Fruit fly (Drosophila melanogaster) whole organism, embryonic: ENCODE measurements around the gene CG4733.

Experiments
- BEAF-32 ChIP-seq: fragments of 200-800 bp; sonication (Bioruptor generic); optimal IDR thresholded peaks from 3 replicates; lab custom pipeline; 2017; ENCODE audit warnings: missing biosample characterization, missing genetic modification characterization, mild to moderate bottlenecking, moderate library complexity, missing genetic modification reagents
- CG11504 ChIP-seq: fragments of 200-800 bp; sonication (Bioruptor generic); optimal IDR thresholded peaks from 3 replicates; lab custom pipeline; 2019; ENCODE audit warnings: missing biosample characterization, mild to moderate bottlenecking, missing genetic modification characterization, moderate library complexity
- CG11695 ChIP-seq: fragments of 200-800 bp; sonication (Bioruptor generic); IDR thresholded peaks from 3 replicates; pipeline ENCODE4 v1.3.6; 2022; ENCODE audit warnings: missing biosample characterization, missing genetic modification characterization
- CG12391 ChIP-seq: fragments of 200-800 bp; sonication (Bioruptor generic); optimal IDR thresholded peaks from 3 replicates; lab custom pipeline; 2018; ENCODE audit warnings: missing biosample characterization, mild to moderate bottlenecking, missing genetic modification characterization, moderate library complexity
- CG12659 ChIP-seq: fragments of 200-800 bp; sonication (Bioruptor generic); optimal IDR thresholded peaks from 3 replicates; lab custom pipeline; 2017; ENCODE audit warnings: mild to moderate bottlenecking, missing biosample characterization, missing genetic modification reagents, missing genetic modification characterization
- CG12769 ChIP-seq: fragments of 200-800 bp; sonication (Bioruptor generic); optimal IDR thresholded peaks from 2 replicates; lab custom pipeline; 2019; ENCODE audit warnings: missing biosample characterization, mild to moderate bottlenecking, missing genetic modification characterization, moderate library complexity
- CG13424 ChIP-seq: fragments of 200-800 bp; sonication (Bioruptor generic); optimal IDR thresholded peaks from 2 replicates; lab custom pipeline; 2019; ENCODE audit warnings: missing biosample characterization, mild to moderate bottlenecking, missing genetic modification characterization, moderate library complexity
- CG14965 ChIP-seq: fragments of 200-800 bp; sonication (Bioruptor generic); optimal IDR thresholded peaks from 2 replicates; lab custom pipeline; 2016; ENCODE audit warnings: missing biosample characterization, missing genetic modification characterization, borderline replicate concordance
- CG2678 ChIP-seq: fragments of 200-800 bp; sonication (Bioruptor generic); optimal IDR thresholded peaks from 3 replicates; lab custom pipeline; 2019; ENCODE audit warnings: missing biosample characterization, mild to moderate bottlenecking, missing genetic modification characterization, moderate library complexity
- CG34224 ChIP-seq: fragments of 200-800 bp; sonication (Bioruptor generic); IDR thresholded peaks from 3 replicates; pipeline ENCODE4 v1.3.6; 2022; ENCODE audit warnings: missing biosample characterization, missing genetic modification characterization; ENCODE audit not compliant: partially characterized antibody
- CG7271 ChIP-seq: fragments of 200-800 bp; sonication (Bioruptor generic); optimal IDR thresholded peaks from 2 replicates; lab custom pipeline; 2018; ENCODE audit warnings: missing biosample characterization, mild to moderate bottlenecking, missing genetic modification characterization, moderate library complexity
- Chrac-16 ChIP-seq: fragments of 200-800 bp; sonication (Bioruptor generic); optimal IDR thresholded peaks from 3 replicates; lab custom pipeline; 2016; ENCODE audit warnings: missing biosample characterization, missing genetic modification characterization
- CoRest ChIP-seq: fragments of 200-800 bp; sonication (Bioruptor generic); optimal IDR thresholded peaks from 3 replicates; lab custom pipeline; 2018; ENCODE audit warnings: missing biosample characterization, mild to moderate bottlenecking, missing genetic modification characterization, moderate library complexity
- CrebB ChIP-seq: fragments of 200-800 bp; sonication (Bioruptor generic); optimal IDR thresholded peaks from 3 replicates; lab custom pipeline; 2018; ENCODE audit warnings: missing biosample characterization, mild to moderate bottlenecking, missing genetic modification characterization
- D ChIP-seq, 2 experiments: fragments of 200-800 bp in 1 of 2; fragments of >200 bp in 1 of 2; sonication (Bioruptor generic) in 1 of 2; optimal IDR thresholded peaks; 2 replicates in 1 of 2; 3 replicates in 1 of 2; lab custom pipeline; 2017; ENCODE audit warnings: mild to moderate bottlenecking in 1 of 2, missing biosample characterization in 1 of 2, missing genetic modification characterization in 1 of 2, missing genetic modification reagents in 1 of 2
- Deaf1 ChIP-seq: fragments of 200-800 bp; optimal IDR thresholded peaks from 3 replicates; lab custom pipeline; 2019; ENCODE audit warnings: missing biosample characterization, mild to moderate bottlenecking, missing genetic modification characterization, moderate library complexity
- Dek ChIP-seq: fragments of 200-800 bp; sonication (Bioruptor generic); optimal IDR thresholded peaks from 3 replicates; lab custom pipeline; 2019; ENCODE audit warnings: missing biosample characterization, mild to moderate bottlenecking, missing genetic modification characterization, moderate library complexity
- Dll ChIP-seq: fragments of 200-800 bp; sonication (Bioruptor generic); IDR thresholded peaks from 4 replicates; pipeline ENCODE4 v1.3.6; 2022; ENCODE audit warnings: missing biosample characterization, missing genetic modification characterization; ENCODE audit not compliant: partially characterized antibody
- Drgx ChIP-seq: fragments of 200-800 bp; sonication (Bioruptor generic); IDR thresholded peaks from 2 replicates; pipeline ENCODE4 v1.3.6; 2022; ENCODE audit warnings: missing biosample characterization, missing genetic modification characterization
- Ets65A ChIP-seq: fragments of 200-800 bp; sonication (Bioruptor generic); peaks from one replicate; lab custom pipeline; 2016; ENCODE audit warnings: missing biosample characterization, missing genetic modification characterization
- Gug ChIP-seq: fragments of 200-800 bp; sonication (Bioruptor generic); IDR thresholded peaks from 4 replicates; pipeline ENCODE4 v1.3.6; 2022; ENCODE audit warnings: missing biosample characterization, missing genetic modification characterization
- HmgD ChIP-seq: fragments of 200-800 bp; sonication (Bioruptor generic); optimal IDR thresholded peaks from 3 replicates; lab custom pipeline; 2016; ENCODE audit warnings: missing biosample characterization, missing genetic modification characterization
- Hr51 ChIP-seq, 2 experiments: fragments of 200-800 bp; sonication (Bioruptor generic); optimal IDR thresholded peaks; 2 replicates in 1 of 2; 3 replicates in 1 of 2; lab custom pipeline; 2016 to 2018; ENCODE audit warnings: missing biosample characterization in 2 of 2, missing genetic modification characterization in 2 of 2, mild to moderate bottlenecking in 1 of 2, moderate library complexity in 1 of 2
- Jarid2 ChIP-seq: fragments of 200-800 bp; sonication (Bioruptor generic); optimal IDR thresholded peaks from 3 replicates; lab custom pipeline; 2017; ENCODE audit warnings: mild to moderate bottlenecking, missing biosample characterization, missing genetic modification reagents, missing genetic modification characterization
- Nf-YB ChIP-seq: fragments of 200-800 bp; sonication (Bioruptor generic); optimal IDR thresholded peaks from 3 replicates; lab custom pipeline; 2019; ENCODE audit warnings: missing biosample characterization, mild to moderate bottlenecking, missing genetic modification characterization, moderate library complexity
- Nf-YC ChIP-seq: fragments of 200-800 bp; optimal IDR thresholded peaks from 3 replicates; lab custom pipeline; 2019; ENCODE audit warnings: missing biosample characterization, mild to moderate bottlenecking, missing genetic modification characterization, moderate library complexity
- PHDP ChIP-seq: fragments of 200-800 bp; sonication (Bioruptor generic); optimal IDR thresholded peaks from 3 replicates; lab custom pipeline; 2018; ENCODE audit warnings: missing biosample characterization, mild to moderate bottlenecking, missing genetic modification characterization, moderate library complexity
- Scr ChIP-seq: fragments of 200-800 bp; sonication (Bioruptor generic); IDR thresholded peaks from 2 replicates; pipeline ENCODE4 v1.3.6; 2022; ENCODE audit warnings: missing biosample characterization, missing genetic modification characterization; ENCODE audit not compliant: partially characterized antibody
- Sox100B ChIP-seq: fragments of 200-800 bp; sonication (Bioruptor generic); optimal IDR thresholded peaks from 3 replicates; lab custom pipeline; 2018; ENCODE audit warnings: missing biosample characterization, mild to moderate bottlenecking, missing genetic modification characterization
- Xbp1 ChIP-seq: fragments of 200-800 bp; sonication (Bioruptor generic); optimal IDR thresholded peaks from 3 replicates; lab custom pipeline; 2016; ENCODE audit warnings: missing biosample characterization, mild to moderate bottlenecking, missing genetic modification characterization
- cas ChIP-seq: fragments of 200-800 bp; sonication (Bioruptor generic); IDR thresholded peaks from 2 replicates; pipeline ENCODE4 v1.3.6; 2022; ENCODE audit warnings: missing biosample characterization, missing genetic modification characterization
- da ChIP-seq: fragments of 200-800 bp; sonication (Bioruptor generic); optimal IDR thresholded peaks from 2 replicates; lab custom pipeline; 2016; ENCODE audit warnings: missing biosample characterization, missing genetic modification characterization
- dmrt11E ChIP-seq: fragments of 200-800 bp; sonication (Bioruptor generic); optimal IDR thresholded peaks from 3 replicates; lab custom pipeline; 2018; ENCODE audit warnings: missing biosample characterization, mild to moderate bottlenecking, missing genetic modification characterization, moderate library complexity
- dmrt99B ChIP-seq: fragments of 200-800 bp; sonication (Bioruptor generic); optimal IDR thresholded peaks from 2 replicates; lab custom pipeline; 2018; ENCODE audit warnings: missing biosample characterization, mild to moderate bottlenecking, missing genetic modification characterization, moderate library complexity
- dysf ChIP-seq: fragments of 200-800 bp; sonication (Bioruptor generic); IDR thresholded peaks from 3 replicates; pipeline ENCODE4 v1.3.6; 2022; ENCODE audit warnings: missing biosample characterization, missing genetic modification characterization
- grau ChIP-seq: fragments of 200-800 bp; optimal IDR thresholded peaks from 3 replicates; lab custom pipeline; 2019; ENCODE audit warnings: missing biosample characterization, mild to moderate bottlenecking, missing genetic modification characterization, moderate library complexity
- lola ChIP-seq, 3 experiments: fragments of >200 bp in 2 of 3; fragments of 200-800 bp in 1 of 3; sonication (Bioruptor generic) in 1 of 3; optimal IDR thresholded peaks; 2 replicates each; lab custom pipeline; 2017 to 2019; ENCODE audit warnings: missing biosample characterization in 3 of 3, missing genetic modification characterization in 3 of 3, mild to moderate bottlenecking in 1 of 3, moderate library complexity in 1 of 3
- nmo ChIP-seq: fragments of 200-800 bp; sonication (Bioruptor generic); optimal IDR thresholded peaks from 2 replicates; lab custom pipeline; 2018; ENCODE audit warnings: missing biosample characterization, mild to moderate bottlenecking, missing genetic modification characterization, moderate library complexity
- otp ChIP-seq: fragments of 200-800 bp; sonication (Bioruptor generic); IDR thresholded peaks from 3 replicates; pipeline ENCODE4, ENCODE4 v1.3.6; 2022; ENCODE audit warnings: missing biosample characterization, missing genetic modification characterization
- pzg ChIP-seq: fragments of 200-800 bp; sonication (Bioruptor generic); optimal IDR thresholded peaks from 3 replicates; lab custom pipeline; 2018; ENCODE audit warnings: missing biosample characterization, mild to moderate bottlenecking, missing genetic modification characterization, moderate library complexity
- ranshi ChIP-seq: fragments of 200-800 bp; sonication (Bioruptor generic); IDR thresholded peaks from 2 replicates; pipeline ENCODE4 v1.3.6; 2022; ENCODE audit warnings: missing biosample characterization, missing genetic modification characterization
- row ChIP-seq: fragments of 200-800 bp; sonication (Bioruptor generic); IDR thresholded peaks from 3 replicates; pipeline ENCODE4 v1.3.6; 2022; ENCODE audit warnings: missing biosample characterization, missing genetic modification characterization
- shn ChIP-seq: fragments of 200-800 bp; sonication (Bioruptor generic); optimal IDR thresholded peaks from 3 replicates; lab custom pipeline; 2016; ENCODE audit warnings: missing biosample characterization, missing genetic modification characterization
- sna ChIP-seq: fragments of 200-800 bp; sonication (Bioruptor generic); IDR thresholded peaks from 2 replicates; pipeline ENCODE4 v1.3.6; 2022; ENCODE audit warnings: missing biosample characterization, missing genetic modification characterization; ENCODE audit not compliant: partially characterized antibody
- sr ChIP-seq: fragments of 200-800 bp; sonication (Bioruptor generic); IDR thresholded peaks from 3 replicates; pipeline ENCODE4 v1.3.6; 2022; ENCODE audit warnings: missing biosample characterization, missing genetic modification characterization
- tgo ChIP-seq: fragments of 200-800 bp; sonication (Bioruptor generic); IDR thresholded peaks from 3 replicates; pipeline ENCODE4 v1.3.6; 2022; ENCODE audit warnings: missing biosample characterization, missing genetic modification characterization

CG4733 gene

DNA sequence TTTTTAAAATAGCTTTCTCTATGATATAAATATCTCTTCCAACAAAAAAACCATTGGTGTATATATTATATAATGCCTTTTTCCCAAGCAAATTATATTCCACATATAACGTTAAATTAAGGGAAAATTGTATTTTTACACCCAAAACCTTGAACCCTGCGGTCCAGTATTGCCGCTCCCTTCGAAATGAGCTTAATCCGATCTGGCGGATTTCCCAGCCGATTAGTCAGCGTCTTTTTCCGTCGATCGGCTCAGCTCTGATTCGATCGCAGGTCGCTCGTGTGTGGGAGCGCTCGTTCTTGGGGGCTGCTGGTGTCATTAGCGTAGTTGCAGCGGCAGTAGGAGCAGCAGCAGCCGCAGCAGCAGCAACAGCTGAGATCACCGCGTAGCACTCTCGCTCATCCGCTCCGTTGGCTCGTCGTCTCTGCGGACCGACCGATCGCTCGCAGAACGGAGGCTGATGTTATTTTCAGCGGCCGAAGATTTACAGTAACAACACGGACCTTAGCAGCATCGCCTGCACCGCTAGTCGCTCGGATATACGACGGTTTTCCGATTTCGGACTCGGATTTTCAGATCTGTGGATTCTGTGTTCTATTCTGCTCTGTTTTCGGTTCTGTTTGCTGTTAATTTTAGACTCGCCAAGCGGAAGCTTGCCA lies at the start of gene CG4733 (continued):
- TF ChIP-seq CoRest (tag; lab: Kevin White, UChicago) (peak; percentile 44), CG11695 (peak; percentile 46; the same call in 1 of the 3 replicates), PHDP (peak; percentile 10), Nf-YB (peak; percentile 5), CG11504 (peak; percentile 24), grau (tag; lab: Kevin White, UChicago) (peak; percentile 48), Deaf1 (peak; percentile 91), sna (GFP tag; lab: Robert Waterston, UW) (no peak), CG2678 (peak; percentile 46), Hr51 (GFP tag; optimal IDR thresholded peaks at IDR 0.05; lab: Kevin White, UChicago) (peak in 1 of 2 experiments; percentile 14), CG12659 (GFP tag; lab: Kevin White, UChicago) (peak; percentile 31), D (optimal IDR thresholded peaks at IDR 0.05; lab: Kevin White, UChicago) (no peak), D (GFP tag; optimal IDR thresholded peaks at IDR 0.05; lab: Kevin White, UChicago) (no peak), row (GFP tag; lab: Robert Waterston, UW) (peak; percentile 91), CG13424 (tag; lab: Kevin White, UChicago) (peak; percentile 26), pzg (GFP tag; lab: Kevin White, UChicago) (no peak), Gug (GFP tag; lab: Robert Waterston, UW) (no peak), cas (GFP tag; lab: Robert Waterston, UW) (0 out of 2 replicates have a peak, but pooled peaks have one; percentile 23), Drgx (GFP tag; lab: Robert Waterston, UW) (peak; percentile 49), nmo (GFP tag; lab: Kevin White, UChicago) (peak; percentile 1), CG34224 (GFP tag; lab: Robert Waterston, UW) (0 out of 3 replicates have a peak, but pooled peaks have one; percentile 15), Xbp1 (GFP tag; lab: Kevin White, UChicago) (no peak), dysf (GFP tag; lab: Robert Waterston, UW) (no peak), dmrt99B (tag; lab: Kevin White, UChicago) (peak; percentile 0), ranshi (no peak), Ets65A (peak; percentile 67), CG12769 (tag; lab: Kevin White, UChicago) (peak; percentile 79), CG7271 (tag; lab: Kevin White, UChicago) (no peak), Jarid2 (GFP tag; lab: Kevin White, UChicago) (peak; percentile 60), Sox100B (GFP tag; lab: Kevin White, UChicago) (peak; percentile 38), shn (GFP tag; lab: Kevin White, UChicago) (peak; percentile 5), CG12391 (tag; lab: Kevin White, UChicago) (peak; percentile 18), BEAF-32 (GFP tag; lab: Kevin White, UChicago) (peak; percentile 41), HmgD (GFP tag; lab: Kevin White, UChicago) (no peak), lola (GFP tag; optimal IDR thresholded peaks at IDR 0.05; lab: Kevin White, UChicago) (peak in 1 of 3 experiments; percentile 40), otp (GFP tag; lab: Robert Waterston, UW) (no peak), Chrac-16 (GFP tag; lab: Kevin White, UChicago) (peak; percentile 1), tgo (GFP tag; lab: Robert Waterston, UW) (no peak), CrebB (no peak), da (no peak), Dek (tag; lab: Kevin White, UChicago) (peak; percentile 19), sr (GFP tag; lab: Robert Waterston, UW) (peak; percentile 66; the same call in 1 of the 3 replicates), Dll (GFP tag; lab: Robert Waterston, UW) (0 out of 4 replicates have a peak, but pooled peaks have one; percentile 32), Scr (GFP tag; lab: Robert Waterston, UW) (0 out of 2 replicates have a peak, but pooled peaks have one; percentile 10), Nf-YC (tag; lab: Kevin White, UChicago) (peak; percentile 12), CG14965 (GFP tag; lab: Kevin White, UChicago) (no peak), dmrt11E (tag; lab: Kevin White, UChicago) (peak; percentile 49)
